Worm (Caenorhabditis elegans) whole organism, young adult: ENCODE data around the gene str-124.

Experiments
- C17E4.6 ChIP-seq: fragments of 200-800 bp; sonication (Bioruptor generic); IDR thresholded peaks from 2 replicates; pipeline ENCODE4 v1.3.6; 2022; ENCODE audit warnings: missing genetic modification reagents, missing genetic modification characterization, missing compliant biosample characterization
- F23B12.7 ChIP-seq: sonication (generic microtip); optimal IDR thresholded peaks from 2 replicates; lab custom pipeline; 2017; ENCODE audit warnings: missing genetic modification characterization, mild to moderate bottlenecking, missing compliant biosample characterization, antibody characterized with exemption, moderate library complexity; ENCODE audit not compliant: insufficient read depth
- F52B5.7 ChIP-seq: sonication (generic microtip); optimal IDR thresholded peaks from 2 replicates; lab custom pipeline; 2016; ENCODE audit warnings: mild to moderate bottlenecking, missing genetic modification characterization, missing compliant biosample characterization
- K11D2.4 ChIP-seq: fragments of 200-800 bp; sonication (Bioruptor generic); IDR thresholded peaks from 2 replicates; pipeline ENCODE4 v1.3.6; 2022; ENCODE audit warnings: missing genetic modification reagents, missing genetic modification characterization, missing compliant biosample characterization
- Y79H2A.3 ChIP-seq: fragments of 200-800 bp; sonication (Bioruptor generic); conservative IDR thresholded peaks from 2 replicates; pipeline ENCODE4 v1.3.6; 2022; ENCODE audit warnings: missing genetic modification reagents, missing genetic modification characterization, missing compliant biosample characterization
- Y95B8A.8 ChIP-seq: fragments of 200-800 bp; sonication (Bioruptor generic); IDR thresholded peaks from 2 replicates; pipeline ENCODE4 v1.3.6; 2022; ENCODE audit warnings: missing genetic modification reagents, missing genetic modification characterization, missing compliant biosample characterization
- akir-1 ChIP-seq: fragments of 200-800 bp; sonication (Bioruptor generic); optimal IDR thresholded peaks from 2 replicates; lab custom pipeline; 2018; ENCODE audit warnings: mild to moderate bottlenecking, missing genetic modification characterization, moderate library complexity, missing compliant biosample characterization
- aptf-2 ChIP-seq: fragments of 200-800 bp; sonication (Bioruptor generic); conservative IDR thresholded peaks from 2 replicates; pipeline ENCODE4 v1.3.6; 2022; ENCODE audit warnings: missing genetic modification reagents, missing genetic modification characterization, missing compliant biosample characterization
- bed-2 ChIP-seq: fragments of 200-800 bp; sonication (Bioruptor generic); IDR thresholded peaks from 2 replicates; pipeline ENCODE4 v1.3.6; 2022; ENCODE audit warnings: missing genetic modification reagents, missing genetic modification characterization, missing compliant biosample characterization
- ccch-3 ChIP-seq: fragments of 200-800 bp; sonication (Bioruptor generic); optimal IDR thresholded peaks from 2 replicates; lab custom pipeline; 2018; ENCODE audit warnings: mild to moderate bottlenecking, missing genetic modification characterization, missing compliant biosample characterization
- ceh-40 ChIP-seq: fragments of 200-800 bp; sonication (Bioruptor generic); IDR thresholded peaks from 2 replicates; pipeline ENCODE4 v1.3.6; 2022; ENCODE audit warnings: missing genetic modification characterization, missing compliant biosample characterization
- ceh-79 ChIP-seq: sonication (generic microtip); optimal IDR thresholded peaks from 2 replicates; lab custom pipeline; 2017; ENCODE audit warnings: mild to moderate bottlenecking, missing genetic modification characterization, missing compliant biosample characterization
- die-1 ChIP-seq: sonication (generic microtip); optimal IDR thresholded peaks from 2 replicates; lab custom pipeline; 2016; ENCODE audit warnings: missing genotype, mild to moderate bottlenecking, missing genetic modification characterization, missing compliant biosample characterization
- dpl-1 ChIP-seq: fragments of 150-350 bp; optimal IDR thresholded peaks from 2 replicates; lab custom pipeline; 2014; ENCODE audit warnings: missing biosample characterization, missing genetic modification reagents, missing genetic modification characterization
- efl-1 ChIP-seq: fragments of 150-350 bp; optimal IDR thresholded peaks from 2 replicates; lab custom pipeline; 2014; ENCODE audit warnings: missing biosample characterization, missing genetic modification reagents, missing genetic modification characterization
- gei-17 ChIP-seq: fragments of 200-800 bp; sonication (Bioruptor generic); optimal IDR thresholded peaks from 2 replicates; lab custom pipeline; 2018; ENCODE audit warnings: mild to moderate bottlenecking, missing genetic modification characterization, missing compliant biosample characterization
- hlh-26 ChIP-seq: fragments of 200-800 bp; sonication (Bioruptor generic); conservative IDR thresholded peaks from 2 replicates; pipeline ENCODE4 v1.3.6; 2022; ENCODE audit warnings: missing genetic modification reagents, missing genetic modification characterization, missing compliant biosample characterization
- hmg-20 ChIP-seq: fragments of 200-800 bp; sonication (Bioruptor generic); IDR thresholded peaks from 2 replicates; pipeline ENCODE4 v1.3.6; 2022; ENCODE audit warnings: missing genetic modification reagents, missing genetic modification characterization, missing compliant biosample characterization
- lag-1 ChIP-seq: fragments of 200-800 bp; sonication (Bioruptor generic); IDR thresholded peaks from 2 replicates; pipeline ENCODE4 v1.3.6; 2022; ENCODE audit warnings: missing genetic modification reagents, missing genetic modification characterization, missing compliant biosample characterization
- lin-26 ChIP-seq: fragments of 200-800 bp; sonication (Bioruptor generic); IDR thresholded peaks from 2 replicates; pipeline ENCODE4 v1.3.6; 2022; ENCODE audit warnings: missing genetic modification reagents, missing genetic modification characterization, missing compliant biosample characterization
- lin-40 ChIP-seq: sonication (generic microtip); optimal IDR thresholded peaks from 2 replicates; lab custom pipeline; 2016; ENCODE audit warnings: missing genetic modification characterization, mild to moderate bottlenecking, missing compliant biosample characterization, missing genotype, missing genetic modification reagents
- madf-8 ChIP-seq: fragments of 200-800 bp; sonication (Bioruptor generic); conservative IDR thresholded peaks from 2 replicates; pipeline ENCODE4 v1.3.6; 2022; ENCODE audit warnings: missing genetic modification reagents, missing genetic modification characterization, missing compliant biosample characterization
- mcd-1 ChIP-seq: fragments of 200-800 bp; sonication (Bioruptor generic); IDR thresholded peaks from 2 replicates; pipeline ENCODE4 v1.3.6; 2022; ENCODE audit warnings: missing genetic modification reagents, missing genetic modification characterization, missing compliant biosample characterization
- nfya-2 ChIP-seq: fragments of 200-800 bp; sonication (Bioruptor generic); IDR thresholded peaks from 2 replicates; pipeline ENCODE4 v1.3.6; 2022; ENCODE audit warnings: missing genetic modification reagents, missing genetic modification characterization, missing compliant biosample characterization
- nfyb-1 ChIP-seq: fragments of 200-800 bp; sonication (Bioruptor generic); IDR thresholded peaks from 2 replicates; pipeline ENCODE4 v1.3.6; 2022; ENCODE audit warnings: missing genetic modification reagents, missing genetic modification characterization, missing compliant biosample characterization
- nhr-120 ChIP-seq: fragments of 200-800 bp; sonication (Bioruptor generic); IDR thresholded peaks from 2 replicates; pipeline ENCODE4 v1.3.6; 2022; ENCODE audit warnings: missing genetic modification characterization, missing compliant biosample characterization
- nhr-179 ChIP-seq: sonication (generic microtip); optimal IDR thresholded peaks from 2 replicates; lab custom pipeline; 2016; ENCODE audit warnings: mild to moderate bottlenecking, missing genetic modification characterization, missing compliant biosample characterization
- rcor-1 ChIP-seq: fragments of 200-800 bp; sonication (Bioruptor generic); IDR thresholded peaks from 2 replicates; pipeline ENCODE4 v1.3.6; 2022; ENCODE audit warnings: missing genetic modification reagents, missing genetic modification characterization, missing compliant biosample characterization
- snpc-1.1 ChIP-seq: sonication (generic microtip); optimal IDR thresholded peaks from 2 replicates; lab custom pipeline; 2017; ENCODE audit warnings: missing genetic modification characterization, mild to moderate bottlenecking, missing compliant biosample characterization, antibody characterized with exemption, moderate library complexity, missing genotype, missing genetic modification reagents; ENCODE audit not compliant: insufficient read depth
- snpc-1.3 ChIP-seq: sonication (generic microtip); optimal IDR thresholded peaks from 2 replicates; lab custom pipeline; 2017; ENCODE audit warnings: missing genetic modification characterization, mild to moderate bottlenecking, missing compliant biosample characterization, antibody characterized with exemption, moderate library complexity, missing genotype, missing genetic modification reagents; ENCODE audit not compliant: insufficient read depth
- somi-1 ChIP-seq: fragments of 200-800 bp; sonication (Bioruptor generic); optimal IDR thresholded peaks from 2 replicates; lab custom pipeline; 2018; ENCODE audit warnings: mild to moderate bottlenecking, missing genetic modification characterization, missing compliant biosample characterization
- tbp1 ChIP-seq: fragments of 200-800 bp; sonication (Bioruptor generic); optimal IDR thresholded peaks from 2 replicates; lab custom pipeline; 2018; ENCODE audit warnings: mild to moderate bottlenecking, missing genetic modification characterization, missing compliant biosample characterization
- tbx-9 ChIP-seq: sonication (generic microtip); optimal IDR thresholded peaks from 2 replicates; lab custom pipeline; 2016; ENCODE audit warnings: borderline replicate concordance, missing genetic modification characterization, inconsistent platforms, missing compliant biosample characterization
- tlf-1 ChIP-seq: fragments of 200-800 bp; sonication (Bioruptor generic); optimal IDR thresholded peaks from 2 replicates; lab custom pipeline; 2018; ENCODE audit warnings: mild to moderate bottlenecking, missing genetic modification characterization, missing compliant biosample characterization
- ztf-22 ChIP-seq: fragments of 200-800 bp; sonication (Bioruptor generic); optimal IDR thresholded peaks from 2 replicates; lab custom pipeline; 2018; ENCODE audit warnings: mild to moderate bottlenecking, missing genetic modification characterization, moderate library complexity, missing compliant biosample characterization

The str-124 gene

DNA sequence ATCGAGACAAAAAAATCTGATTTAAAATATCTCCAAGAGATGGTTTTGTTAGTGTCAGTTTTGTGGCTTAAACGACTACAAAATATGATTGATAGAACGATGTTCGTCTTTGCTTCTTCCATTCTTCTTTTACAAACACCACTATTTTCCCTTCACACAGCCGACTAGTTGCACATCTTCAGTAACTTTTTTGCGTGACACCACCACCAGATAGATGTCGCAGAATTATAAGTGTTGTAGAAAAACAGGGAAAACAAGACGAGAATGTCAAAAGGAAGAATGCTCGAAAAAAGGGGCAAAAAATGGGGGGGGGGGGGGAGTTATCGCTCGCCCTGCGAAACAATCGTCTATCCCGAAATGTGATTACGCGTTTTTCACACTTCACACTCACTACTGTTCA, 39.1 kb downstream of the str-124 start:
- no peak for TF ChIP-seq Y79H2A.3 (GFP tag; lab: Robert Waterston, UW)
- no peak for TF ChIP-seq nhr-120
- no peak for TF ChIP-seq tbp1
- TF ChIP-seq hmg-20 (GFP tag; lab: Robert Waterston, UW) = no peak
- TF ChIP-seq aptf-2 (GFP tag; lab: Robert Waterston, UW) = no peak
- no peak for TF ChIP-seq die-1
- TF ChIP-seq F52B5.7 (tag; lab: Kevin White, UChicago) = no peak
- no peak for TF ChIP-seq nhr-179 (tag; lab: Kevin White, UChicago)
- TF ChIP-seq efl-1 (GFP tag; lab: Kevin White, UChicago) = no peak
- TF ChIP-seq snpc-1.3 (tag; lab: Kevin White, UChicago) = no peak
- TF ChIP-seq F23B12.7 (tag; lab: Kevin White, UChicago) = no peak
- no peak for TF ChIP-seq K11D2.4 (GFP tag; lab: Robert Waterston, UW)
- TF ChIP-seq somi-1 (GFP tag; lab: Kevin White, UChicago) = no peak
- TF ChIP-seq bed-2 (GFP tag; lab: Robert Waterston, UW) = no peak
- TF ChIP-seq tbx-9 = no peak
- no peak for TF ChIP-seq ceh-79 (tag; lab: Kevin White, UChicago)
- TF ChIP-seq lin-40 (tag; lab: Kevin White, UChicago) = no peak
- no peak for TF ChIP-seq snpc-1.1

DNA sequence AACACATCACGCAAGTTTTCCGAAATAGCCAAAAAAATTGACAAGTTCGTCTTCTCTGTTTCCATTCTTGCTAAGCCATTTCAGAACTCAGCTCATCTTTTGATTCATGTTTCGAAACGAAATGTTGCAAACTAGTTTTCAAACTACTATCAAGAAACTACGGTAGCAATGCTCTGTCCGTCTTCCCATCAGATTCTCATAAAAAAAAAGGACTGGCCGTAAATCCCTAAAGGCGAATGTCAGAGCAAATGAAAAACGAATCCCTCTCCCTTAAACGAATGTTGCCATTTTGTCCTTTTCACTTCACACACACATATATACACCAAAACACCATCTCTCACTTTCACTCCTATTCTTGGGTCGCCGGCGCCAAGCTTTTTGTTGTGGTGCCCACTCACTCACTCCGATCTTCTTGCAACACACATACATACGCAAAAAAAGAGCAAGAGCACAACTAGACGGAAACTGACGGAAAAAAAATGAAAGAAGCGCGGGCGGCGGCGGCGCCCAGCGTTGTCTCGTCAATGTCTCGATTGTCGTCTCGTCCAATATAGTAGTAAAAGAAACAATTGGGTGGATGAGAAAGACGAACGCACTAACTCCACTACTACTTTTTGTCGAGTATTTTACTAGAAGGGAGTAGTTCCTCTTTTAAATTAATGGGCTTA, 40.2 kb downstream of the str-124 start:
- TF ChIP-seq F52B5.7 (tag; lab: Kevin White, UChicago) = no peak
- no peak for TF ChIP-seq ceh-40 (GFP tag; lab: Robert Waterston, UW)
- TF ChIP-seq tlf-1 (GFP tag; lab: Kevin White, UChicago) = no peak
- TF ChIP-seq hlh-26 (GFP tag; lab: Robert Waterston, UW) = no peak
- no peak for TF ChIP-seq nfyb-1 (GFP tag; lab: Robert Waterston, UW)
- TF ChIP-seq gei-17 (GFP tag; lab: Kevin White, UChicago) = no peak
- TF ChIP-seq lin-26 (GFP tag; lab: Robert Waterston, UW) = no peak
- no peak for TF ChIP-seq C17E4.6 (GFP tag; lab: Robert Waterston, UW)
- no peak for TF ChIP-seq akir-1 (GFP tag; lab: Kevin White, UChicago)
- no peak for TF ChIP-seq dpl-1 (GFP tag; lab: Kevin White, UChicago)
- TF ChIP-seq ccch-3 (GFP tag; lab: Kevin White, UChicago) = no peak
- no peak for TF ChIP-seq rcor-1
- TF ChIP-seq madf-8 (GFP tag; lab: Robert Waterston, UW) = no peak

DNA sequence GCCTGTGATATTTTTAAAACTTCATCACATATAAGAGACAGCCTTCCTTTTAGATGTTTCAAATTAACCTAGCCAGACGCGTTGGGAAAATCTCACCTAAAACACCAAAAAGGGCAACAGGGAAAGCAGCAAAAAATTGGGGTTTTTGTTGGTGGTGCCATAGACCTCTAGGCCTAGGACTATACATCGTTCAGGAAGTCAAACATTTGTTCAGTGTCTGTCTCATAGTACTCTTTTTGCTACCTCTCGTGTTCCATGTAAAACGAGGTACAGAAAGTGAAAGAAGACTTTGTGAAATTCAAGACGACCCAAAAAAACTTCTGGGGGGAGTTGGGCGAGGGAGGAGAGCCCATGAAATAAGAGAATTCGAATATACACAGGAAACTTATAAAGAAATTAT, 41.3 kb downstream of the str-124 start:
- TF ChIP-seq tlf-1 (GFP tag; lab: Kevin White, UChicago) (no peak), C17E4.6 (GFP tag; lab: Robert Waterston, UW) (no peak), nfya-2 (GFP tag; lab: Robert Waterston, UW) (no peak), bed-2 (GFP tag; lab: Robert Waterston, UW) (no peak), ztf-22 (no peak), lag-1 (GFP tag; lab: Robert Waterston, UW) (0 out of 2 replicates have a peak, but pooled peaks have one; percentile 15), K11D2.4 (GFP tag; lab: Robert Waterston, UW) (no peak), Y95B8A.8 (no peak), mcd-1 (GFP tag; lab: Robert Waterston, UW) (no peak)
